Worm (Caenorhabditis elegans) whole organism, L2 larva: ENCODE measurements around the gene cyp-37B1.

Source experiments
- nhr-129 ChIP-seq: fragments of 150-350 bp; optimal IDR thresholded peaks from 2 replicates; lab custom pipeline; 2014; ENCODE audit warnings: missing biosample characterization, missing genetic modification characterization
- nhr-77 ChIP-seq: fragments of 150-350 bp; optimal IDR thresholded peaks from 2 replicates; lab custom pipeline; 2014; ENCODE audit warnings: missing biosample characterization, missing genetic modification characterization

DNA sequence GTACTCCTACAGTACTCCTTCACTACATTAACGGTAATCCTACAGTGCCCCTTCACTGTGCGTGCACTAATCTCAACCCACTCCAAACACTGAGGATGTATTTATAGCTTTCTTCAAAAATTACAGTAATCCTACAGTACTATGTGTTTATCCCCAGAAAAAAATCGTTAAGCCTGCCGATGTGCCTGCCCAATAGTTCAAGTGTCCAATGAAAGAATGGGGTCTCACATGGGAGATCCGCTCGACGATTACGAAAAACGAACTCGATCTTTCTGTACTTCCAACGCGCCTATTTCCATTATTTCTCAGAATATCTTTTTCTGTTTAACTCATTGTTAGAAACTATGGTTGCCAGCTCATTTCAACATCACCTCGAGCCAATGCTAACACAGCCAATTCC, 19.8 kb upstream of the cyp-37B1 start, which contains the start of gene nhr-218:
- no peak for TF ChIP-seq nhr-129 (tag; lab: Kevin White, UChicago)
- no peak for TF ChIP-seq nhr-77 (tag; lab: Kevin White, UChicago)
